Fruit fly (Drosophila melanogaster): ENCODE measurements around the gene mamo.
A peak's percentile ranks its signal among the peaks of the same experiment; 100 is the strongest.

mamo gene

DNA sequence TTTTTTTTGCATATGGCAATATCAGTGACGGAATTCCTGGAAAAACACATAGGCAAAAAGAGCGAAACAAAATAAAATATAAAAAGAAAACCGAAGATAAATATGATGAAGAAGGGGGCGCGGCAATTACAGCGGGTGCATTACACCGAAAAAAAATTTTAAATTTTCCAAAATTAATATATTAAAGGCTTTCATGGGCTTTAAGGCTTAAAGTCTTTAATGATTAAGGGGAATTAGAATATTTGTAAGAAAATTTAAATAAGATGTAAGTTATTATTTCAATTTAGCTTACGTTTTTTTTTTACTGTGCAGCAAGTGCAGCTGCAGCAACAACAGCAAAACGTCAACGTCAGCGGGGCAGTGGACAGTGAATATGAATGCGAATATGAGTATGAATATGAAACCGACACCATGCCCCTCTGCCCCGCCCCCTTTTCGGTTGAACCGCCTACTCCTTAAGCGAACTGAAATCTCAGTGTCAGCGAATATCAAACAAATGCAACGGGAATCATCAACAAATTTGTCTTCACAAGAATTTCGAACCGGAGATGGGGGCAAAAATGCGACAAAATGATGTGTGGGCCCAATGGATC is 17.8 kb downstream of the mamo start:
- TF ChIP-seq CG11617 (GFP tag; optimal IDR thresholded peaks at IDR 0.05) (peak; percentile 81), Clk (GFP tag; optimal IDR thresholded peaks at IDR 0.05) (no peak), Crg-1 (GFP tag; optimal IDR thresholded peaks at IDR 0.05) (peak; percentile 56), CG7045 (GFP tag; optimal IDR thresholded peaks at IDR 0.05) (no peak), toe (GFP tag; optimal IDR thresholded peaks at IDR 0.05) (no peak), Hr96 (GFP tag; optimal IDR thresholded peaks at IDR 0.05) (no peak), Mnt (GFP tag; optimal IDR thresholded peaks at IDR 0.05) (peak; percentile 28), CG33017 (tag; optimal IDR thresholded peaks at IDR 0.05) (no peak), bab1 (GFP tag; optimal IDR thresholded peaks at IDR 0.05) (peak; percentile 93), tj (GFP tag; optimal IDR thresholded peaks at IDR 0.05) (peak; percentile 99), CG12768 (GFP tag; optimal IDR thresholded peaks at IDR 0.05) (no peak), kay (GFP tag; ENCODE audit: borderline replicate concordance) (peak; percentile 9), pad (GFP tag; optimal IDR thresholded peaks at IDR 0.05) (peak; percentile 75), CG5204 (GFP tag; optimal IDR thresholded peaks at IDR 0.05) (no peak), CG1620 (GFP tag; optimal IDR thresholded peaks at IDR 0.05) (peak; percentile 80), cnc (optimal IDR thresholded peaks at IDR 0.05) (no peak), CG14711 (tag; optimal IDR thresholded peaks at IDR 0.05) (peak; percentile 80), ovo (GFP tag; optimal IDR thresholded peaks at IDR 0.05) (peak; percentile 40), CG7101 (tag; optimal IDR thresholded peaks at IDR 0.05) (peak; percentile 83), cic (GFP tag; optimal IDR thresholded peaks at IDR 0.05) (no peak)

- TF ChIP-seq CG7045 (GFP tag; optimal IDR thresholded peaks at IDR 0.05), result no peak
- peak; percentile 81 for TF ChIP-seq tj (GFP tag; optimal IDR thresholded peaks at IDR 0.05)
These were observed 25.5 kb downstream of the mamo start for dm6 chrX:13964822-13965221.

dm6 chrX:13954936-13955335 is 35.4 kb downstream of the mamo start, which contains the start of gene CG11068:
CG11068 (plus strand) TSS chrX:13955236.
- TF ChIP-seq CG7045 (GFP tag; optimal IDR thresholded peaks at IDR 0.05) (no peak), Mnt (GFP tag; optimal IDR thresholded peaks at IDR 0.05) (no peak), tj (GFP tag; optimal IDR thresholded peaks at IDR 0.05) (no peak), pad (GFP tag; optimal IDR thresholded peaks at IDR 0.05) (no peak), kay (GFP tag; ENCODE audit: borderline replicate concordance) (no peak), CG33017 (tag; optimal IDR thresholded peaks at IDR 0.05) (no peak), bab1 (GFP tag; optimal IDR thresholded peaks at IDR 0.05) (no peak), CG14711 (tag; optimal IDR thresholded peaks at IDR 0.05) (no peak), cic (GFP tag; optimal IDR thresholded peaks at IDR 0.05) (no peak), CG5204 (GFP tag; optimal IDR thresholded peaks at IDR 0.05) (no peak), Crg-1 (GFP tag; optimal IDR thresholded peaks at IDR 0.05) (no peak)

- TF ChIP-seq CG12768 (GFP tag; optimal IDR thresholded peaks at IDR 0.05) (no peak), kay (GFP tag; ENCODE audit: borderline replicate concordance) (no peak), CG11617 (GFP tag; optimal IDR thresholded peaks at IDR 0.05) (no peak), Clk (GFP tag; optimal IDR thresholded peaks at IDR 0.05) (no peak), toe (GFP tag; optimal IDR thresholded peaks at IDR 0.05) (no peak), ovo (GFP tag; optimal IDR thresholded peaks at IDR 0.05) (no peak), CG5204 (GFP tag; optimal IDR thresholded peaks at IDR 0.05) (no peak), bab1 (GFP tag; optimal IDR thresholded peaks at IDR 0.05) (no peak), CG7101 (tag; optimal IDR thresholded peaks at IDR 0.05) (no peak), Crg-1 (GFP tag; optimal IDR thresholded peaks at IDR 0.05) (no peak)
These were observed 36.0 kb downstream of the mamo start for dm6 chrX:13954286-13954685.

dm6 chrX:13951403-13951802 is 38.9 kb downstream of the mamo start:
- no peak for TF ChIP-seq CG7045 (GFP tag; optimal IDR thresholded peaks at IDR 0.05)
- no peak for TF ChIP-seq bab1 (GFP tag; optimal IDR thresholded peaks at IDR 0.05)
- TF ChIP-seq CG12768 (GFP tag; optimal IDR thresholded peaks at IDR 0.05), result no peak
- TF ChIP-seq Clk (GFP tag; optimal IDR thresholded peaks at IDR 0.05), result no peak
- TF ChIP-seq Crg-1 (GFP tag; optimal IDR thresholded peaks at IDR 0.05), result no peak
- no peak for TF ChIP-seq Hr96 (GFP tag; optimal IDR thresholded peaks at IDR 0.05)
- no peak for TF ChIP-seq ovo (GFP tag; optimal IDR thresholded peaks at IDR 0.05)
- no peak for TF ChIP-seq toe (GFP tag; optimal IDR thresholded peaks at IDR 0.05)
- TF ChIP-seq CG11617 (GFP tag; optimal IDR thresholded peaks at IDR 0.05), result no peak
- no peak for TF ChIP-seq CG33017 (tag; optimal IDR thresholded peaks at IDR 0.05)
- no peak for TF ChIP-seq tj (GFP tag; optimal IDR thresholded peaks at IDR 0.05)
- no peak for TF ChIP-seq Mnt (GFP tag; optimal IDR thresholded peaks at IDR 0.05)
- no peak for TF ChIP-seq cic (GFP tag; optimal IDR thresholded peaks at IDR 0.05)
- TF ChIP-seq CG5204 (GFP tag; optimal IDR thresholded peaks at IDR 0.05), result no peak
- no peak for TF ChIP-seq pad (GFP tag; optimal IDR thresholded peaks at IDR 0.05)
- no peak for TF ChIP-seq cnc (optimal IDR thresholded peaks at IDR 0.05)
- TF ChIP-seq CG14711 (tag; optimal IDR thresholded peaks at IDR 0.05), result no peak
- TF ChIP-seq CG7101 (tag; optimal IDR thresholded peaks at IDR 0.05), result no peak
- TF ChIP-seq CG1620 (GFP tag; optimal IDR thresholded peaks at IDR 0.05), result no peak
- no peak for TF ChIP-seq kay (GFP tag; ENCODE audit: borderline replicate concordance)

- TF ChIP-seq CG7101 (tag; optimal IDR thresholded peaks at IDR 0.05) (no peak), CG33017 (tag; optimal IDR thresholded peaks at IDR 0.05) (no peak), Mnt (GFP tag; optimal IDR thresholded peaks at IDR 0.05) (no peak), kay (GFP tag; ENCODE audit: borderline replicate concordance) (no peak), CG5204 (GFP tag; optimal IDR thresholded peaks at IDR 0.05) (no peak), toe (GFP tag; optimal IDR thresholded peaks at IDR 0.05) (no peak), CG12768 (GFP tag; optimal IDR thresholded peaks at IDR 0.05) (no peak), cnc (optimal IDR thresholded peaks at IDR 0.05) (no peak), Clk (GFP tag; optimal IDR thresholded peaks at IDR 0.05) (no peak), ovo (GFP tag; optimal IDR thresholded peaks at IDR 0.05) (no peak), pad (GFP tag; optimal IDR thresholded peaks at IDR 0.05) (no peak), Hr96 (GFP tag; optimal IDR thresholded peaks at IDR 0.05) (no peak), CG1620 (GFP tag; optimal IDR thresholded peaks at IDR 0.05) (no peak), CG11617 (GFP tag; optimal IDR thresholded peaks at IDR 0.05) (no peak), tj (GFP tag; optimal IDR thresholded peaks at IDR 0.05) (no peak), cic (GFP tag; optimal IDR thresholded peaks at IDR 0.05) (no peak), bab1 (GFP tag; optimal IDR thresholded peaks at IDR 0.05) (no peak), CG14711 (tag; optimal IDR thresholded peaks at IDR 0.05) (no peak), Crg-1 (GFP tag; optimal IDR thresholded peaks at IDR 0.05) (no peak), CG7045 (GFP tag; optimal IDR thresholded peaks at IDR 0.05) (no peak)
These were observed 41.4 kb downstream of the mamo start for dm6 chrX:13948805-13949361.

Data from whole organism, adult.